Fruit fly (Drosophila melanogaster) whole organism, pupa: ENCODE data around the gene kst.

Experiments used
- CG10348 ChIP-seq: fragments of 200-800 bp; sonication (Bioruptor generic); IDR thresholded peaks from 2 replicates; pipeline ENCODE4 v1.3.6; 2022; ENCODE audit warnings: missing biosample characterization, missing genetic modification characterization
- CG12605 ChIP-seq: fragments of 200-800 bp; sonication (Bioruptor generic); IDR thresholded peaks from 2 replicates; pipeline ENCODE4 v1.3.6; 2022; ENCODE audit warnings: missing biosample characterization, missing genetic modification characterization
- CG13204 ChIP-seq: fragments of 200-800 bp; sonication (Bioruptor generic); optimal IDR thresholded peaks from 2 replicates; lab custom pipeline; 2018; ENCODE audit warnings: missing biosample characterization, mild to moderate bottlenecking, missing genetic modification characterization, moderate library complexity
- CG14655 ChIP-seq: fragments of 200-800 bp; sonication (Bioruptor generic); optimal IDR thresholded peaks from 3 replicates; lab custom pipeline; 2017; ENCODE audit warnings: mild to moderate bottlenecking, missing biosample characterization, missing genetic modification reagents, missing genetic modification characterization
- CG15710 ChIP-seq: fragments of 200-800 bp; sonication (Bioruptor generic); optimal IDR thresholded peaks from 2 replicates; lab custom pipeline; 2018; ENCODE audit warnings: missing biosample characterization, mild to moderate bottlenecking, missing genetic modification characterization, moderate library complexity
- CG17806 ChIP-seq: fragments of 200-800 bp; sonication (Bioruptor generic); optimal IDR thresholded peaks from 2 replicates; lab custom pipeline; 2018; ENCODE audit warnings: missing biosample characterization, mild to moderate bottlenecking, missing genetic modification characterization, moderate library complexity
- CG32121 ChIP-seq: fragments of 200-800 bp; sonication (Bioruptor generic); IDR thresholded peaks from 2 replicates; pipeline ENCODE4 v1.3.6; 2022; ENCODE audit warnings: missing biosample characterization, missing genetic modification characterization
- CG34367 ChIP-seq: fragments of 200-800 bp; sonication (Bioruptor generic); optimal IDR thresholded peaks from 2 replicates; lab custom pipeline; 2018; ENCODE audit warnings: missing biosample characterization, mild to moderate bottlenecking, missing genetic modification characterization
- CG4496 ChIP-seq: fragments of 200-800 bp; sonication (Bioruptor generic); IDR thresholded peaks from 3 replicates; pipeline ENCODE4 v1.3.6; 2022; ENCODE audit warnings: missing biosample characterization, missing genetic modification characterization
- CG8159 ChIP-seq: fragments of 200-800 bp; sonication (Bioruptor generic); optimal IDR thresholded peaks from 3 replicates; lab custom pipeline; 2018; ENCODE audit warnings: missing biosample characterization, mild to moderate bottlenecking, missing genetic modification characterization, moderate library complexity
- CG8301 ChIP-seq: fragments of 200-800 bp; sonication (Bioruptor generic); optimal IDR thresholded peaks from 2 replicates; lab custom pipeline; 2018; ENCODE audit warnings: missing biosample characterization, mild to moderate bottlenecking, missing genetic modification characterization
- CG9948 ChIP-seq: fragments of 200-800 bp; sonication (Bioruptor generic); optimal IDR thresholded peaks from 2 replicates; lab custom pipeline; 2018; ENCODE audit warnings: missing biosample characterization, mild to moderate bottlenecking, missing genetic modification characterization, moderate library complexity
- D1 ChIP-seq: fragments of 200-800 bp; sonication (Bioruptor generic); optimal IDR thresholded peaks from 2 replicates; lab custom pipeline; 2018; ENCODE audit warnings: missing biosample characterization, mild to moderate bottlenecking, missing genetic modification characterization, moderate library complexity
- EcR ChIP-seq: fragments of 200-800 bp; sonication (Bioruptor generic); optimal IDR thresholded peaks from 3 replicates; lab custom pipeline; 2019; ENCODE audit warnings: missing biosample characterization, missing genetic modification characterization, mild to moderate bottlenecking, moderate library complexity, missing genetic modification reagents
- Ets98B ChIP-seq: fragments of 200-800 bp; sonication (Bioruptor generic); IDR thresholded peaks from 2 replicates; pipeline ENCODE4 v1.3.6; 2022; ENCODE audit warnings: missing biosample characterization, missing genetic modification characterization
- Pif1A ChIP-seq: fragments of 200-800 bp; sonication (Bioruptor generic); optimal IDR thresholded peaks from 3 replicates; lab custom pipeline; 2016; ENCODE audit warnings: missing biosample characterization, missing genetic modification characterization
- Pif1B ChIP-seq: fragments of 200-800 bp; sonication (Bioruptor generic); optimal IDR thresholded peaks from 3 replicates; lab custom pipeline; 2016; ENCODE audit warnings: missing biosample characterization, missing genetic modification characterization
- Snoo ChIP-seq: fragments of 200-800 bp; sonication (Bioruptor generic); optimal IDR thresholded peaks from 3 replicates; lab custom pipeline; 2017; ENCODE audit warnings: missing biosample characterization, mild to moderate bottlenecking, missing genetic modification characterization, inconsistent platforms
- fd96Ca ChIP-seq: fragments of 200-800 bp; sonication (Bioruptor generic); IDR thresholded peaks from 3 replicates; pipeline ENCODE4 v1.3.6; 2022; ENCODE audit warnings: missing biosample characterization, missing genetic modification characterization
- gl ChIP-seq: fragments of 200-800 bp; sonication (Bioruptor generic); optimal IDR thresholded peaks from 2 replicates; lab custom pipeline; 2018; ENCODE audit warnings: missing biosample characterization, mild to moderate bottlenecking, missing genetic modification characterization
- rn ChIP-seq: fragments of 200-800 bp; sonication (Bioruptor generic); IDR thresholded peaks from 2 replicates; pipeline ENCODE4 v1.3.6; 2022; ENCODE audit warnings: missing biosample characterization, missing genetic modification characterization

The kst gene

DNA sequence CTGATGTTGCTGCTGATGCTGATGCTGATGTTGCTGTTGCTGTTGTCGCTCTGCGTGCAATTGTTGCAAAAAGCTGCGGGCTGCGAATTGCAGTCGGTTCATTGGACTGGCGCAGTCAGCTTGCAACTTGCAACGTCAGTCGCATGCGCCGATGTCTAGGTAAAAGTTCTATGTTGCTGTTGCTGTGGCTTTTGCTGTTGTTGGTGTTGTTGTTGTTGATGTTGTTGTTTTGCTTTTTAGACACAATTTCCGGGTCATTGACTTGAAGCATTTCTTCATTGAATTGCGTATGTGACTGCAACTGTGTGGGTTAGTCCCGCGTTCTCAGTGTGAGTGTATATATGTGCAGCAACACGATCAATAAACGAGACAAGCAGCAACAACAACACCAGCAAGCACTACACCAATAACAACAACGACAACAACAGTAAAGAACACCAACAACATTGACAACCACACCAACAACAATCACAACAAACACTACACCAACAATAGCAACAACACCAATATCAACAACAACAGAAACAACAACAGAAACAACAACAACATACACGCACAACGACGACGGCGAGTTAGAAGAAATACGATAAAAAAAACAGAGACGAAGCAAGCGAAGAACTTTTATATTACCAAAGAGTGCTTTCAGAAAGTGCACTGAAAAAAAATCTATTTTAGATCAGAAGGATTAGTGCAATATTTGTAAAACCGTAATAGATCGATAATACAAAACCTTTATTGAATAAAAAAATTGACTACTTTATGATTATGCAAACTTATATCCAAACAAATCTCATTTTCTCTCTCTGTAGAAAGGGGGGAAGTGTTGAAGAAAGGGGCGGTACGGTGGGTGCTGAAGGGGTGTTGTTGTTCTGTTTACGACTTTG lies 57.5 kb downstream of the kst start:
- TF ChIP-seq CG8301 (tag; lab: Kevin White, UChicago) (peak; percentile 87), CG13204 (GFP tag; lab: Kevin White, UChicago) (no peak), D1 (tag; lab: Kevin White, UChicago) (peak; percentile 77), CG17806 (tag; lab: Kevin White, UChicago) (peak; percentile 91), gl (tag; lab: Kevin White, UChicago) (no peak), CG9948 (tag; lab: Kevin White, UChicago) (peak; percentile 88), CG14655 (GFP tag; lab: Kevin White, UChicago) (peak; percentile 96), CG12605 (peak; percentile 58), CG10348 (GFP tag; lab: Robert Waterston, UW) (no peak), CG15710 (no peak), Ets98B (GFP tag; lab: Robert Waterston, UW) (peak; percentile 8), rn (GFP tag; lab: Robert Waterston, UW) (peak; percentile 87), Pif1B (no peak), Snoo (no peak), CG4496 (GFP tag; lab: Robert Waterston, UW) (peak; percentile 85), fd96Ca (GFP tag; lab: Robert Waterston, UW) (no peak; the same call in 2 of the 3 replicates), CG32121 (GFP tag; lab: Robert Waterston, UW) (no peak; the same call in 1 of the 2 replicates), CG34367 (tag; lab: Kevin White, UChicago) (no peak), Pif1A (GFP tag; lab: Kevin White, UChicago) (no peak), CG8159 (peak; percentile 95), EcR (GFP tag; lab: Kevin White, UChicago) (peak; percentile 94)

dm6 chr3L:3394854-3395723 lies 58.4 kb downstream of the kst start:
- peak; percentile 94 for TF ChIP-seq CG9948 (tag; lab: Kevin White, UChicago)
- TF ChIP-seq CG14655 (GFP tag; lab: Kevin White, UChicago): peak; percentile 97
- peak; percentile 94 for TF ChIP-seq EcR (GFP tag; lab: Kevin White, UChicago)
- TF ChIP-seq Pif1A (GFP tag; lab: Kevin White, UChicago): peak; percentile 95
- peak; percentile 97 for TF ChIP-seq CG15710
- peak; percentile 95 for TF ChIP-seq gl (tag; lab: Kevin White, UChicago)
- peak; percentile 55 for TF ChIP-seq CG10348 (GFP tag; lab: Robert Waterston, UW)
- TF ChIP-seq CG8301 (tag; lab: Kevin White, UChicago): peak; percentile 94
- peak; percentile 95 for TF ChIP-seq rn (GFP tag; lab: Robert Waterston, UW)
- peak; percentile 97 for TF ChIP-seq CG8159
- TF ChIP-seq Pif1B: peak; percentile 93
- TF ChIP-seq CG4496 (GFP tag; lab: Robert Waterston, UW): peak; percentile 95
- peak; percentile 43 for TF ChIP-seq D1 (tag; lab: Kevin White, UChicago)
- TF ChIP-seq CG13204 (GFP tag; lab: Kevin White, UChicago): peak; percentile 89
- peak; percentile 91 for TF ChIP-seq CG12605
- TF ChIP-seq CG17806 (tag; lab: Kevin White, UChicago): peak; percentile 95
- peak; percentile 99 for TF ChIP-seq CG34367 (tag; lab: Kevin White, UChicago)
- TF ChIP-seq CG32121 (GFP tag; lab: Robert Waterston, UW): peak; percentile 75
- TF ChIP-seq Ets98B (GFP tag; lab: Robert Waterston, UW): peak; percentile 91
- TF ChIP-seq Snoo: peak; percentile 94
- TF ChIP-seq fd96Ca (GFP tag; lab: Robert Waterston, UW): peak; percentile 96

dm6 chr3L:3396056-3396455 lies 59.4 kb downstream of the kst start:
- peak; percentile 89 for TF ChIP-seq CG17806 (tag; lab: Kevin White, UChicago)
- TF ChIP-seq D1 (tag; lab: Kevin White, UChicago): peak; percentile 81
- peak; percentile 91 for TF ChIP-seq CG9948 (tag; lab: Kevin White, UChicago)
- peak; percentile 85 for TF ChIP-seq Pif1B
- TF ChIP-seq CG4496 (GFP tag; lab: Robert Waterston, UW): peak; percentile 89
- TF ChIP-seq CG8159: peak; percentile 90
- TF ChIP-seq CG13204 (GFP tag; lab: Kevin White, UChicago): peak; percentile 58
- TF ChIP-seq CG14655 (GFP tag; lab: Kevin White, UChicago): peak; percentile 95
- TF ChIP-seq CG15710: peak; percentile 87
- TF ChIP-seq rn (GFP tag; lab: Robert Waterston, UW): no peak; the same call in none of the 2 replicates
- TF ChIP-seq CG32121 (GFP tag; lab: Robert Waterston, UW): no peak
- peak; percentile 86 for TF ChIP-seq CG34367 (tag; lab: Kevin White, UChicago)
- peak; percentile 87 for TF ChIP-seq Ets98B (GFP tag; lab: Robert Waterston, UW)
- TF ChIP-seq CG12605: peak; percentile 88
- TF ChIP-seq fd96Ca (GFP tag; lab: Robert Waterston, UW): peak; percentile 87
- peak; percentile 70 for TF ChIP-seq Snoo
- TF ChIP-seq CG8301 (tag; lab: Kevin White, UChicago): peak; percentile 95
- TF ChIP-seq CG10348 (GFP tag; lab: Robert Waterston, UW): peak; percentile 24; the same call in 1 of the 2 replicates
- peak; percentile 70 for TF ChIP-seq gl (tag; lab: Kevin White, UChicago)
- peak; percentile 86 for TF ChIP-seq Pif1A (GFP tag; lab: Kevin White, UChicago)
- no peak for TF ChIP-seq EcR (GFP tag; lab: Kevin White, UChicago)

DNA sequence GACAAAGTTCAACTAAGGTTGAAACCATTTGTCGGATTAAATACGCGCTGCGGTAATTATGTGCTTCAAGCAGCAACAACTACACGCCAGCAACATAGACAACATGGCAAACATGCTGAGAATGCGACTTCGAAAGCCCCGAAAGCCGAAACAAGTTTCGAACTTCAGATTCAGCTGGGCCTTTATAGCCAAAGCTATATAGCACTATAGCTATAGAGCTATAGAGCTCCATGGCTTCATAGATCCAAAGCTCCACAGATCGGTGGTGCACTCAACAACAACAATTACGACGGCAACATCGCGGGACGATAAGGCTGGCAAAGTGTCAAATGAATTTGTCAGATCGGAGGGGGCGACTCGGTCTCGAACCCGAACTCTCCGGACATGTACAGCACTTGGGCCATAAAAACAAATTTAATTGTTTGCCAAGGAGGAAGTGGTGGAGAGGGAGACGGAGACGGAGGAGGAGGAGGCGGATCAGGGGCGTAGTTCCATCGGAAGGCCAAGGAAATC lies 60.7 kb downstream of the kst start:
- TF ChIP-seq rn (GFP tag; lab: Robert Waterston, UW) (no peak), CG34367 (tag; lab: Kevin White, UChicago) (no peak)
- TF ChIP-seq, all 21 proteins: peak for 0
